Worm (Caenorhabditis elegans) whole organism, L2 larva: ENCODE data around the gene Y50D4A.6.
A peak's percentile ranks its signal among the peaks of the same experiment; 100 is the strongest.

Experiments
- C34F6.9 ChIP-seq: fragments of 150-350 bp; optimal IDR thresholded peaks from 2 replicates; lab custom pipeline; 2014; ENCODE audit warnings: missing biosample characterization, missing genetic modification characterization
- F13H6.1 ChIP-seq: sonication (generic microtip); optimal IDR thresholded peaks from 2 replicates; lab custom pipeline; 2016; ENCODE audit warnings: missing genetic modification characterization, missing compliant biosample characterization
- R02D3.7 ChIP-seq: fragments of 150-350 bp; optimal IDR thresholded peaks from 2 replicates; lab custom pipeline; 2014; ENCODE audit warnings: missing biosample characterization, missing genetic modification characterization
- Y55F3AM.14 ChIP-seq: fragments of 200-800 bp; sonication (Bioruptor generic); optimal IDR thresholded peaks from 2 replicates; lab custom pipeline; 2018; ENCODE audit warnings: mild to moderate bottlenecking, missing genetic modification characterization, missing compliant biosample characterization
- ZK546.5 ChIP-seq: sonication (generic microtip); optimal IDR thresholded peaks from 2 replicates; lab custom pipeline; 2017; ENCODE audit warnings: missing biosample characterization, missing genetic modification characterization
- ceh-16 ChIP-seq: fragments of 150-350 bp; optimal IDR thresholded peaks from 2 replicates; lab custom pipeline; 2014; ENCODE audit warnings: missing biosample characterization, missing genetic modification characterization
- crh-2 ChIP-seq: sonication (generic microtip); optimal IDR thresholded peaks from 2 replicates; lab custom pipeline; 2017; ENCODE audit warnings: missing biosample characterization, missing genetic modification characterization
- elt-3 ChIP-seq: sonication (generic microtip); optimal IDR thresholded peaks from 2 replicates; lab custom pipeline; 2017; ENCODE audit warnings: missing biosample characterization, missing genetic modification characterization
- fos-1 ChIP-seq: fragments of 150-350 bp; optimal IDR thresholded peaks from 2 replicates; lab custom pipeline; 2014; ENCODE audit warnings: missing biosample characterization, missing genetic modification characterization
- gmeb-1 ChIP-seq: fragments of 150-350 bp; optimal IDR thresholded peaks from 2 replicates; lab custom pipeline; 2014; ENCODE audit warnings: missing biosample characterization, missing genetic modification characterization
- lin-11 ChIP-seq: fragments of 150-350 bp; sonication (generic microtip); optimal IDR thresholded peaks from 2 replicates; lab custom pipeline; 2014; ENCODE audit warnings: missing biosample characterization, missing genetic modification characterization, inconsistent platforms, mixed read lengths
- lin-13 ChIP-seq: fragments of 150-350 bp; optimal IDR thresholded peaks from 2 replicates; lab custom pipeline; 2014; ENCODE audit warnings: missing biosample characterization, missing genetic modification reagents, missing genetic modification characterization
- lin-39 ChIP-seq: fragments of 150-350 bp; optimal IDR thresholded peaks from 2 replicates; lab custom pipeline; 2014; ENCODE audit warnings: missing biosample characterization, missing genetic modification reagents, missing genetic modification characterization
- lsy-2 ChIP-seq, 2 experiments: fragments of 150-350 bp in 1 of 2; sonication (generic microtip) in 1 of 2; optimal IDR thresholded peaks; 2 replicates each; lab custom pipeline; 2014 to 2017; ENCODE audit warnings: missing biosample characterization in 2 of 2, missing genetic modification characterization in 2 of 2
- mbf-1 ChIP-seq: sonication (generic microtip); optimal IDR thresholded peaks from 2 replicates; lab custom pipeline; 2017; ENCODE audit warnings: missing biosample characterization, missing genetic modification characterization
- nhr-10 ChIP-seq: sonication (generic microtip); optimal IDR thresholded peaks from 2 replicates; lab custom pipeline; 2017; ENCODE audit warnings: missing biosample characterization, missing genetic modification characterization
- nhr-12 ChIP-seq: fragments of 150-350 bp; optimal IDR thresholded peaks from 2 replicates; lab custom pipeline; 2014; ENCODE audit warnings: missing biosample characterization, missing genetic modification characterization
- nhr-129 ChIP-seq: fragments of 150-350 bp; optimal IDR thresholded peaks from 2 replicates; lab custom pipeline; 2014; ENCODE audit warnings: missing biosample characterization, missing genetic modification characterization
- nhr-21 ChIP-seq: fragments of 150-350 bp; optimal IDR thresholded peaks from 2 replicates; lab custom pipeline; 2014; ENCODE audit warnings: missing biosample characterization, missing genetic modification characterization
- nhr-23 ChIP-seq: fragments of 150-350 bp; optimal IDR thresholded peaks from 2 replicates; lab custom pipeline; 2014; ENCODE audit warnings: missing biosample characterization, missing genetic modification reagents, missing genetic modification characterization
- nhr-77 ChIP-seq: fragments of 150-350 bp; optimal IDR thresholded peaks from 2 replicates; lab custom pipeline; 2014; ENCODE audit warnings: missing biosample characterization, missing genetic modification characterization
- peb-1 ChIP-seq: fragments of 150-350 bp; optimal IDR thresholded peaks from 2 replicates; lab custom pipeline; 2014; ENCODE audit warnings: missing biosample characterization, missing genetic modification characterization
- sem-4 ChIP-seq: fragments of 150-350 bp; optimal IDR thresholded peaks from 2 replicates; lab custom pipeline; 2014; ENCODE audit warnings: missing biosample characterization, missing genetic modification reagents, missing genetic modification characterization
- skn-1 ChIP-seq: sonication (generic microtip); optimal IDR thresholded peaks from 2 replicates; lab custom pipeline; 2017; ENCODE audit warnings: missing biosample characterization, missing genetic modification characterization
- sma-3 ChIP-seq: sonication (generic microtip); optimal IDR thresholded peaks from 2 replicates; lab custom pipeline; 2016; ENCODE audit warnings: missing genetic modification reagents, missing genetic modification characterization, missing compliant biosample characterization
- sma-9 ChIP-seq, 2 experiments: fragments of 150-350 bp in 1 of 2; sonication (generic microtip) in 1 of 2; optimal IDR thresholded peaks; 2 replicates each; lab custom pipeline; 2014 to 2016; ENCODE audit warnings: missing genetic modification characterization in 2 of 2, mild to moderate bottlenecking in 1 of 2, missing biosample characterization in 1 of 2, missing compliant biosample characterization in 1 of 2, missing genetic modification reagents in 1 of 2, moderate library complexity in 1 of 2
- unc-39 ChIP-seq: fragments of 150-350 bp; optimal IDR thresholded peaks from 2 replicates; lab custom pipeline; 2014; ENCODE audit warnings: missing biosample characterization, missing genetic modification characterization
- unc-55 ChIP-seq: fragments of 150-350 bp; sonication (generic microtip); optimal IDR thresholded peaks from 3 replicates; lab custom pipeline; 2014; ENCODE audit warnings: missing biosample characterization, missing genetic modification reagents, missing genetic modification characterization
- unc-62 ChIP-seq: fragments of 150-350 bp; optimal IDR thresholded peaks from 2 replicates; lab custom pipeline; 2014; ENCODE audit warnings: missing biosample characterization, missing genetic modification reagents, missing genetic modification characterization
- zag-1 ChIP-seq: fragments of 150-350 bp; optimal IDR thresholded peaks from 2 replicates; lab custom pipeline; 2014; ENCODE audit warnings: missing biosample characterization, missing genetic modification characterization
- ztf-1 ChIP-seq: fragments of 200-800 bp; sonication (Bioruptor generic); conservative IDR thresholded peaks from 2 replicates; pipeline ENCODE4 v1.3.6; 2022; ENCODE audit warnings: missing genetic modification characterization, missing compliant biosample characterization
- ztf-11 ChIP-seq: sonication (generic microtip); optimal IDR thresholded peaks from 2 replicates; lab custom pipeline; 2017; ENCODE audit warnings: missing biosample characterization, missing genetic modification characterization

Gene Y50D4A.6

DNA sequence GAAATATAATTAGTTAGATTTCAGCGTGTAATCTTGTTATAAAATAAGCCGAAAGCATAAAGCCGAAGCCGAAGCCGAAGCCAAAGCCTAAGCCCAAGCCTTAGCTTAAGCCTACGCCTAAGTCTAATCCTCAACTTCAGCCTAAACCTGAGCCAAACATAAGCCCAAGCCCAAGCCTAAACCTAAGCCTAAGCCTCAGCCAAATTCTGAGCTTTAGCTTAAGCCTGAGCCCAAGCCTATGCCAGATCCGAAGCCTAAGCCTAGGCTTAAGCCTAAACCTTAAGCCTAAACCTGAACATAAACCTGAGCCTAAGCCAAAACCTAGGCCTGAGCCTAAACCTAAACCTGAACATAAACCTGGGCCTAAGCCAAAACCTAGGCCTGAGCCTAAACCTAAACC lies 38.4 kb downstream of the Y50D4A.6 start:
- TF ChIP-seq unc-39 (no peak), unc-55 (GFP tag; lab: Kevin White, UChicago) (no peak), skn-1 (tag; lab: Kevin White, UChicago) (no peak), lin-13 (GFP tag; lab: Kevin White, UChicago) (no peak), gmeb-1 (tag; lab: Kevin White, UChicago) (no peak), C34F6.9 (tag; lab: Kevin White, UChicago) (no peak), elt-3 (tag; lab: Kevin White, UChicago) (no peak), sma-9 (GFP tag; optimal IDR thresholded peaks at IDR 0.05; lab: Kevin White, UChicago) (no peak), sma-9 (tag; optimal IDR thresholded peaks at IDR 0.05; lab: Kevin White, UChicago) (no peak), mbf-1 (no peak), nhr-21 (tag; lab: Kevin White, UChicago) (no peak), ztf-1 (GFP tag; lab: Robert Waterston, UW) (no peak), lin-11 (tag; lab: Kevin White, UChicago) (no peak), nhr-10 (tag; lab: Kevin White, UChicago) (no peak), unc-62 (GFP tag; lab: Kevin White, UChicago) (no peak), lin-39 (no peak), R02D3.7 (tag; lab: Kevin White, UChicago) (no peak)
- TF ChIP-seq, all 48 proteins: peak for 0

ce11 chrV:1158247-1158646 lies 40.8 kb downstream of the Y50D4A.6 start:
- TF ChIP-seq nhr-23 (tag; lab: Kevin White, UChicago) (no peak), lsy-2 (tag; optimal IDR thresholded peaks at IDR 0.05; lab: Kevin White, UChicago) (peak; percentile 14 to 27), ztf-1 (GFP tag; lab: Robert Waterston, UW) (no peak), nhr-129 (peak; percentile 3), C34F6.9 (tag; lab: Kevin White, UChicago) (no peak), lin-39 (no peak), nhr-21 (tag; lab: Kevin White, UChicago) (no peak), nhr-12 (tag; lab: Kevin White, UChicago) (no peak), Y55F3AM.14 (GFP tag; lab: Kevin White, UChicago) (peak; percentile 79)

DNA sequence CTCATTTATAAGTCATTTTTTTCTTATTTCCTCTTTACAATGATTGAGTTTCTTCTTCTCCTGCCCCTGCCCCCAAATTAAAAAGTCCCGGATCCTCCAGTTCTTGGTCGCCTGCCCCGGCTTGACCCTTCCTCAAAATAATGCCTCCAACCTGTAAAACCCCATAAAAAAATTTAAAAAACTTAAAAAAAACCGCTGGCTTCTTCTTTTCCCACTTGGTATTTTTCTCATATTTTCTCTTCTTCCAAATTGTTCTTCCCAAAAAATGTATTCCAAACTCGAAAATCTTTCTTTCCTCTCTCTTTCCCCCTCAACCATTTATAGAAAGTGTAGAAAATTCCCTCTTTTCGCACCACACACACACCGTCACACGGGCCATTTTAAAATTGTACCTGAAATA lies 41.6 kb downstream of the Y50D4A.6 start:
- TF ChIP-seq Y55F3AM.14 (GFP tag; lab: Kevin White, UChicago) (peak; percentile 62), R02D3.7 (tag; lab: Kevin White, UChicago) (no peak), crh-2 (no peak), peb-1 (no peak), F13H6.1 (tag; lab: Kevin White, UChicago) (no peak), nhr-23 (tag; lab: Kevin White, UChicago) (no peak), nhr-77 (tag; lab: Kevin White, UChicago) (peak; percentile 0), zag-1 (tag; lab: Kevin White, UChicago) (no peak), nhr-21 (tag; lab: Kevin White, UChicago) (no peak)

DNA sequence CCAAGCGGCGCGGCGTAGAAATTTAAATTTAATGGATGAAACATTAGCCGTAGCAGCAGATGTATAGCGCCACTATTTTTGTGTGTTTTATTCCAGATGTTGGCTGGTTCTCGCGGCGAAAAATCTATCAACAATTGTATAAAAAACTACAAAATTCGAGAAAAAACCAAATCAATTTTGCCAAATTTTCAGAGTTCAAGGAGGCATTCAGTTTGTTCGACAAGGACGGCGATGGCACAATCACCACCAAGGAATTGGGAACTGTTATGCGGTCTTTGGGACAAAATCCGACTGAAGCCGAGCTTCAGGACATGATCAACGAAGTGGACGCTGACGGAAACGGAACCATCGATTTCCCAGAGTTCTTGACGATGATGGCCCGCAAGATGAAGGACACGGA lies 42.6 kb downstream of the Y50D4A.6 start:
- TF ChIP-seq Y55F3AM.14 (GFP tag; lab: Kevin White, UChicago) (no peak), nhr-23 (tag; lab: Kevin White, UChicago) (no peak), nhr-129 (no peak), skn-1 (tag; lab: Kevin White, UChicago) (no peak), ztf-11 (tag; lab: Kevin White, UChicago) (no peak)

- TF ChIP-seq ZK546.5 (tag; lab: Kevin White, UChicago) (no peak), nhr-21 (tag; lab: Kevin White, UChicago) (peak; percentile 42), fos-1 (tag; lab: Kevin White, UChicago) (peak; percentile 81), ceh-16 (no peak), sma-3 (GFP tag; lab: Kevin White, UChicago) (peak; percentile 56), gmeb-1 (tag; lab: Kevin White, UChicago) (peak; percentile 30), sem-4 (tag; lab: Kevin White, UChicago) (no peak), nhr-23 (tag; lab: Kevin White, UChicago) (no peak), lin-13 (GFP tag; lab: Kevin White, UChicago) (peak; percentile 45), nhr-10 (tag; lab: Kevin White, UChicago) (no peak), F13H6.1 (tag; lab: Kevin White, UChicago) (no peak), unc-55 (GFP tag; lab: Kevin White, UChicago) (no peak), crh-2 (peak; percentile 15)
- TF ChIP-seq, all 48 proteins: peak for 6
These were observed 43.2 kb downstream of the Y50D4A.6 start, which contains the start of gene cmd-1 for ce11 chrV:1155914-1156313. TSS of gene cmd-1 (plus strand) at chrV:1156271.
